Fruit fly (Drosophila melanogaster) whole organism, embryonic: ENCODE measurements around the gene Bet3.

Experiments used
- Ada2b ChIP-seq: fragments of 200-800 bp; sonication (Bioruptor generic); IDR thresholded peaks from 2 replicates; pipeline ENCODE4 v1.3.6; 2022; ENCODE audit warnings: missing biosample characterization, missing genetic modification characterization
- B-H1 ChIP-seq: fragments of 200-800 bp; sonication (Bioruptor generic); IDR thresholded peaks from 3 replicates; pipeline ENCODE4 v1.3.6; 2022; ENCODE audit warnings: missing biosample characterization, missing genetic modification characterization
- B-H2 ChIP-seq: fragments of 200-800 bp; sonication (Bioruptor generic); optimal IDR thresholded peaks from 2 replicates; lab custom pipeline; 2018; ENCODE audit warnings: missing biosample characterization, mild to moderate bottlenecking, missing genetic modification characterization
- C15 ChIP-seq: fragments of 200-800 bp; sonication (Bioruptor generic); IDR thresholded peaks from 3 replicates; pipeline ENCODE4 v1.3.6; 2022; ENCODE audit warnings: missing biosample characterization, missing genetic modification characterization
- CG10543 ChIP-seq: fragments of 200-800 bp; sonication (Bioruptor generic); optimal IDR thresholded peaks from 3 replicates; lab custom pipeline; 2017; ENCODE audit warnings: missing biosample characterization, mild to moderate bottlenecking, missing genetic modification characterization, moderate library complexity
- CG10959 ChIP-seq: fragments of 200-800 bp; sonication (Bioruptor generic); IDR thresholded peaks from 2 replicates; pipeline ENCODE4 v1.3.6; 2022; ENCODE audit warnings: missing biosample characterization, missing genetic modification characterization
- CG12104 ChIP-seq: fragments of 200-800 bp; sonication (Bioruptor generic); optimal IDR thresholded peaks from 3 replicates; lab custom pipeline; 2016; ENCODE audit warnings: missing biosample characterization, missing genetic modification characterization
- CG12942 ChIP-seq: fragments of 200-800 bp; sonication (Bioruptor generic); optimal IDR thresholded peaks from 3 replicates; lab custom pipeline; 2016; ENCODE audit warnings: missing biosample characterization, missing genetic modification characterization
- CG13123 ChIP-seq: fragments of 200-800 bp; sonication (Bioruptor generic); optimal IDR thresholded peaks from 2 replicates; lab custom pipeline; 2016; ENCODE audit warnings: missing biosample characterization, missing genetic modification characterization
- CG15514 ChIP-seq: fragments of 200-800 bp; sonication (Bioruptor generic); optimal IDR thresholded peaks from 3 replicates; lab custom pipeline; 2017; ENCODE audit warnings: missing biosample characterization, missing genetic modification characterization, mild to moderate bottlenecking, moderate library complexity, missing genetic modification reagents
- CG15601 ChIP-seq: fragments of 200-800 bp; sonication (Bioruptor generic); optimal IDR thresholded peaks from 3 replicates; lab custom pipeline; 2019; ENCODE audit warnings: missing biosample characterization, mild to moderate bottlenecking, missing genetic modification characterization, moderate library complexity
- CG15696 ChIP-seq: fragments of 200-800 bp; sonication (Bioruptor generic); optimal IDR thresholded peaks from 2 replicates; lab custom pipeline; 2019; ENCODE audit warnings: missing biosample characterization, mild to moderate bottlenecking, missing genetic modification characterization, moderate library complexity
- CG1647 ChIP-seq: fragments of 200-800 bp; sonication (Bioruptor generic); optimal IDR thresholded peaks from 3 replicates; lab custom pipeline; 2016; ENCODE audit warnings: missing biosample characterization, missing genetic modification characterization
- CG17359 ChIP-seq: fragments of 200-800 bp; sonication (Bioruptor generic); optimal IDR thresholded peaks from 3 replicates; lab custom pipeline; 2018; ENCODE audit warnings: missing biosample characterization, mild to moderate bottlenecking, missing genetic modification characterization, moderate library complexity
- CG18011 ChIP-seq: fragments of 200-800 bp; sonication (Bioruptor generic); optimal IDR thresholded peaks from 2 replicates; lab custom pipeline; 2017; ENCODE audit warnings: missing biosample characterization, missing genetic modification characterization, mild to moderate bottlenecking, moderate library complexity, missing genotype
- CG33213 ChIP-seq: fragments of 200-800 bp; sonication (Bioruptor generic); optimal IDR thresholded peaks from 3 replicates; lab custom pipeline; 2016; ENCODE audit warnings: missing biosample characterization, missing genetic modification characterization
- CG33557 ChIP-seq: fragments of 200-800 bp; sonication (Bioruptor generic); optimal IDR thresholded peaks from 2 replicates; lab custom pipeline; 2019; ENCODE audit warnings: missing biosample characterization, mild to moderate bottlenecking, missing genetic modification characterization, moderate library complexity
- CG4360 ChIP-seq: fragments of 200-800 bp; sonication (Bioruptor generic); IDR thresholded peaks from 2 replicates; pipeline ENCODE4 v1.3.6; 2022; ENCODE audit warnings: missing biosample characterization, missing genetic modification characterization
- CG4404 ChIP-seq: fragments of 200-800 bp; sonication (Bioruptor generic); IDR thresholded peaks from 2 replicates; pipeline ENCODE4 v1.3.6; 2022; ENCODE audit warnings: missing biosample characterization, missing genetic modification characterization
- CG5180 ChIP-seq: fragments of 200-800 bp; sonication (Bioruptor generic); optimal IDR thresholded peaks from 3 replicates; lab custom pipeline; 2017; ENCODE audit warnings: missing biosample characterization, missing genetic modification characterization, mild to moderate bottlenecking, moderate library complexity, missing genetic modification reagents
- CG7928 ChIP-seq: fragments of 200-800 bp; sonication (Bioruptor generic); optimal IDR thresholded peaks from 2 replicates; lab custom pipeline; 2017; ENCODE audit warnings: missing biosample characterization, mild to moderate bottlenecking, missing genetic modification characterization
- CG8281 ChIP-seq: fragments of 200-800 bp; sonication (Bioruptor generic); optimal IDR thresholded peaks from 2 replicates; lab custom pipeline; 2018; ENCODE audit warnings: missing biosample characterization, mild to moderate bottlenecking, missing genetic modification characterization, moderate library complexity
- CG9876 ChIP-seq: fragments of 200-800 bp; sonication (Bioruptor generic); optimal IDR thresholded peaks from 2 replicates; lab custom pipeline; 2016; ENCODE audit warnings: missing biosample characterization, missing genetic modification characterization
- CTCF ChIP-seq: fragments of 200-800 bp; sonication (Bioruptor generic); optimal IDR thresholded peaks from 2 replicates; lab custom pipeline; 2017; ENCODE audit warnings: missing biosample characterization, mild to moderate bottlenecking, missing genetic modification characterization, moderate library complexity
- CoRest ChIP-seq: fragments of 200-800 bp; sonication (Bioruptor generic); optimal IDR thresholded peaks from 3 replicates; lab custom pipeline; 2018; ENCODE audit warnings: missing biosample characterization, mild to moderate bottlenecking, missing genetic modification characterization, moderate library complexity
- GATAe ChIP-seq: fragments of 200-800 bp; sonication (Bioruptor generic); conservative IDR thresholded peaks from 2 replicates; pipeline ENCODE4 v1.3.6; 2022; ENCODE audit warnings: missing biosample characterization, missing genetic modification characterization
- Hand ChIP-seq: fragments of 200-800 bp; sonication (Bioruptor generic); optimal IDR thresholded peaks from 2 replicates; lab custom pipeline; 2017; ENCODE audit warnings: mild to moderate bottlenecking, missing biosample characterization, missing genetic modification reagents, missing genetic modification characterization
- Jarid2 ChIP-seq: fragments of 200-800 bp; sonication (Bioruptor generic); optimal IDR thresholded peaks from 3 replicates; lab custom pipeline; 2017; ENCODE audit warnings: mild to moderate bottlenecking, missing biosample characterization, missing genetic modification reagents, missing genetic modification characterization
- MBD-R2 ChIP-seq: fragments of 200-800 bp; sonication (Bioruptor generic); IDR thresholded peaks from 2 replicates; pipeline ENCODE4 v1.3.6; 2022; ENCODE audit warnings: missing biosample characterization, missing genetic modification characterization
- Mes4 ChIP-seq: fragments of 200-800 bp; sonication (Bioruptor generic); optimal IDR thresholded peaks from 2 replicates; lab custom pipeline; 2016; ENCODE audit warnings: missing biosample characterization, missing genetic modification characterization
- NC2α ChIP-seq: fragments of 200-800 bp; sonication (Bioruptor generic); optimal IDR thresholded peaks from 2 replicates; lab custom pipeline; 2016; ENCODE audit warnings: missing biosample characterization, missing genetic modification characterization
- NC2β ChIP-seq: fragments of 200-800 bp; sonication (Bioruptor generic); optimal IDR thresholded peaks from 2 replicates; lab custom pipeline; 2016; ENCODE audit warnings: missing biosample characterization, missing genetic modification characterization
- Sin3A ChIP-seq: fragments of >200 bp; optimal IDR thresholded peaks from 2 replicates; lab custom pipeline; 2018
- Ssrp ChIP-seq: fragments of 200-800 bp; sonication (Bioruptor generic); optimal IDR thresholded peaks from 2 replicates; lab custom pipeline; 2018; ENCODE audit warnings: missing biosample characterization, mild to moderate bottlenecking, missing genetic modification characterization, moderate library complexity
- Xrp1 ChIP-seq: fragments of 200-800 bp; sonication (Bioruptor generic); IDR thresholded peaks from 2 replicates; pipeline ENCODE4 v1.3.6; 2022; ENCODE audit warnings: missing biosample characterization, missing genetic modification characterization
- danr ChIP-seq: fragments of 200-800 bp; sonication (Bioruptor generic); IDR thresholded peaks from 2 replicates; pipeline ENCODE4 v1.3.6; 2022; ENCODE audit warnings: missing biosample characterization, missing genetic modification characterization
- dimm ChIP-seq: fragments of 200-800 bp; sonication (Bioruptor generic); IDR thresholded peaks from 2 replicates; pipeline ENCODE4 v1.3.6; 2022; ENCODE audit warnings: missing biosample characterization, missing genetic modification characterization
- en ChIP-seq: fragments of 200-800 bp; sonication (Bioruptor generic); optimal IDR thresholded peaks from 2 replicates; lab custom pipeline; 2016; ENCODE audit warnings: missing biosample characterization, missing genetic modification characterization
- fd64A ChIP-seq: fragments of 200-800 bp; sonication (Bioruptor generic); optimal IDR thresholded peaks from 3 replicates; lab custom pipeline; 2018; ENCODE audit warnings: missing biosample characterization, mild to moderate bottlenecking, missing genetic modification characterization
- fd96Cb ChIP-seq: fragments of 200-800 bp; sonication (Bioruptor generic); optimal IDR thresholded peaks from 2 replicates; lab custom pipeline; 2018; ENCODE audit warnings: missing biosample characterization, mild to moderate bottlenecking, missing genetic modification characterization, moderate library complexity
- ftz-f1 ChIP-seq: fragments of 200-800 bp; sonication (Bioruptor generic); optimal IDR thresholded peaks from 2 replicates; lab custom pipeline; 2016; ENCODE audit warnings: missing biosample characterization, missing genetic modification characterization
- grn ChIP-seq: fragments of 200-800 bp; sonication (Bioruptor generic); optimal IDR thresholded peaks from 3 replicates; lab custom pipeline; 2017; ENCODE audit warnings: missing biosample characterization, missing genetic modification characterization
- ham ChIP-seq: fragments of 200-800 bp; sonication (Bioruptor generic); IDR thresholded peaks from 2 replicates; pipeline ENCODE4 v1.3.6; 2022; ENCODE audit warnings: missing biosample characterization, missing genetic modification characterization
- nmo ChIP-seq: fragments of 200-800 bp; sonication (Bioruptor generic); optimal IDR thresholded peaks from 2 replicates; lab custom pipeline; 2018; ENCODE audit warnings: missing biosample characterization, mild to moderate bottlenecking, missing genetic modification characterization, moderate library complexity
- peb ChIP-seq: fragments of 200-800 bp; sonication (Bioruptor generic); IDR thresholded peaks from 2 replicates; pipeline ENCODE4 v1.3.6; 2022; ENCODE audit warnings: missing biosample characterization, missing genetic modification characterization
- pfk ChIP-seq: fragments of 200-800 bp; sonication (Bioruptor generic); optimal IDR thresholded peaks from 2 replicates; lab custom pipeline; 2018; ENCODE audit warnings: missing biosample characterization, mild to moderate bottlenecking, missing genetic modification characterization, moderate library complexity
- sisA ChIP-seq: fragments of 200-800 bp; sonication (Bioruptor generic); IDR thresholded peaks from 2 replicates; pipeline ENCODE4 v1.3.6; 2022; ENCODE audit warnings: missing biosample characterization, missing genetic modification characterization
- so ChIP-seq: fragments of 200-800 bp; sonication (Bioruptor generic); IDR thresholded peaks from 3 replicates; pipeline ENCODE4 v1.3.6; 2022; ENCODE audit warnings: missing biosample characterization, missing genetic modification characterization
- stwl ChIP-seq: fragments of 200-800 bp; sonication (Bioruptor generic); optimal IDR thresholded peaks from 3 replicates; lab custom pipeline; 2018; ENCODE audit warnings: missing biosample characterization, mild to moderate bottlenecking, missing genetic modification characterization, moderate library complexity
- vvl ChIP-seq: fragments of 200-800 bp; sonication (Bioruptor generic); IDR thresholded peaks from 2 replicates; pipeline ENCODE4 v1.3.6; 2022; ENCODE audit warnings: missing biosample characterization, missing genetic modification characterization
- yki ChIP-seq: fragments of >200 bp; optimal IDR thresholded peaks from 3 replicates; lab custom pipeline; 2018
- zfh2 ChIP-seq: fragments of 200-800 bp; sonication (Bioruptor generic); optimal IDR thresholded peaks from 2 replicates; lab custom pipeline; 2016; ENCODE audit warnings: missing biosample characterization, missing genetic modification characterization

Bet3 gene

dm6 chr3L:9457619-9458092, 15.6 kb upstream of the Bet3 start, which contains the start of gene CG3437 (continued):
- peak; percentile 98 for TF ChIP-seq fd64A
- peak; percentile 99 for TF ChIP-seq sisA (GFP tag; lab: Robert Waterston, UW)
- peak; percentile 99 for TF ChIP-seq Jarid2 (GFP tag; lab: Kevin White, UChicago)
- peak; percentile 97 for TF ChIP-seq CG33557 (GFP tag; lab: Kevin White, UChicago)
- peak; percentile 100 for TF ChIP-seq vvl (GFP tag; lab: Robert Waterston, UW)
- peak; percentile 97 for TF ChIP-seq CG10543 (GFP tag; lab: Kevin White, UChicago)
- TF ChIP-seq CG15696: peak; percentile 98
- TF ChIP-seq C15 (GFP tag; lab: Robert Waterston, UW): peak; percentile 98
- TF ChIP-seq stwl (tag; lab: Kevin White, UChicago): peak; percentile 80
- peak; percentile 97 for TF ChIP-seq CG15601 (tag; lab: Kevin White, UChicago)
- peak; percentile 98 for TF ChIP-seq CG33213
- TF ChIP-seq CG13123 (GFP tag; lab: Kevin White, UChicago): peak; percentile 96
- peak; percentile 99 for TF ChIP-seq B-H1 (GFP tag; lab: Robert Waterston, UW)
- peak; percentile 98 for TF ChIP-seq CG12942
- TF ChIP-seq CG18011 (GFP tag; lab: Kevin White, UChicago): peak; percentile 93
- TF ChIP-seq Ssrp (tag; lab: Kevin White, UChicago): peak; percentile 98
- peak; percentile 98 for TF ChIP-seq peb (GFP tag; lab: Robert Waterston, UW)
- TF ChIP-seq CG9876 (GFP tag; lab: Kevin White, UChicago): peak; percentile 97
- peak; percentile 79 for TF ChIP-seq pfk (GFP tag; lab: Kevin White, UChicago)
- peak; percentile 99 for TF ChIP-seq MBD-R2
- peak; percentile 99 for TF ChIP-seq CG17359 (tag; lab: Kevin White, UChicago)
- TF ChIP-seq nmo (GFP tag; lab: Kevin White, UChicago): peak; percentile 99
- peak; percentile 98 for TF ChIP-seq dimm (GFP tag; lab: Robert Waterston, UW)
- TF ChIP-seq B-H2: peak; percentile 99
- peak; percentile 88 for TF ChIP-seq ftz-f1 (GFP tag; lab: Kevin White, UChicago)
- peak; percentile 99 for TF ChIP-seq danr (GFP tag; lab: Robert Waterston, UW)
- TF ChIP-seq zfh2 (GFP tag; lab: Kevin White, UChicago): peak; percentile 99
- peak; percentile 98 for TF ChIP-seq GATAe (GFP tag; lab: Robert Waterston, UW)
- TF ChIP-seq CoRest (tag; lab: Kevin White, UChicago): peak; percentile 99
- peak; percentile 96 for TF ChIP-seq CG12104 (GFP tag; lab: Kevin White, UChicago)
- peak; percentile 49 for TF ChIP-seq Sin3A
- TF ChIP-seq grn (GFP tag; lab: Kevin White, UChicago): peak; percentile 80
- peak; percentile 93 for TF ChIP-seq CG8281 (tag; lab: Kevin White, UChicago)
- peak; percentile 99 for TF ChIP-seq CG4404 (GFP tag; lab: Robert Waterston, UW)
- peak; percentile 95 for TF ChIP-seq CG15514 (GFP tag; lab: Kevin White, UChicago)
- TF ChIP-seq CG1647 (GFP tag; lab: Kevin White, UChicago): peak; percentile 98
- TF ChIP-seq fd96Cb: peak; percentile 99
- peak; percentile 99 for TF ChIP-seq CG10959 (GFP tag; lab: Robert Waterston, UW)
- TF ChIP-seq NC2α (GFP tag; lab: Kevin White, UChicago): peak; percentile 97
- peak; percentile 98 for TF ChIP-seq en
- TF ChIP-seq Ada2b (GFP tag; lab: Robert Waterston, UW): peak; percentile 99
- peak; percentile 97 for TF ChIP-seq NC2β (GFP tag; lab: Kevin White, UChicago)
- TF ChIP-seq CTCF: peak; percentile 76
- peak; percentile 97 for TF ChIP-seq ham
- TF ChIP-seq Mes4: peak; percentile 97
- peak; percentile 96 for TF ChIP-seq CG7928 (GFP tag; lab: Kevin White, UChicago)
- TF ChIP-seq CG5180 (GFP tag; lab: Kevin White, UChicago): peak; percentile 91
- TF ChIP-seq so (GFP tag; lab: Robert Waterston, UW): peak; percentile 99
- no peak for TF ChIP-seq yki (lab: Kevin White, UChicago)
- TF ChIP-seq CG4360 (GFP tag; lab: Robert Waterston, UW): peak; percentile 91
- peak; percentile 97 for TF ChIP-seq Hand (GFP tag; lab: Kevin White, UChicago)
- peak; percentile 100 for TF ChIP-seq Xrp1 (GFP tag; lab: Robert Waterston, UW)
